In the genomic region with DNA sequence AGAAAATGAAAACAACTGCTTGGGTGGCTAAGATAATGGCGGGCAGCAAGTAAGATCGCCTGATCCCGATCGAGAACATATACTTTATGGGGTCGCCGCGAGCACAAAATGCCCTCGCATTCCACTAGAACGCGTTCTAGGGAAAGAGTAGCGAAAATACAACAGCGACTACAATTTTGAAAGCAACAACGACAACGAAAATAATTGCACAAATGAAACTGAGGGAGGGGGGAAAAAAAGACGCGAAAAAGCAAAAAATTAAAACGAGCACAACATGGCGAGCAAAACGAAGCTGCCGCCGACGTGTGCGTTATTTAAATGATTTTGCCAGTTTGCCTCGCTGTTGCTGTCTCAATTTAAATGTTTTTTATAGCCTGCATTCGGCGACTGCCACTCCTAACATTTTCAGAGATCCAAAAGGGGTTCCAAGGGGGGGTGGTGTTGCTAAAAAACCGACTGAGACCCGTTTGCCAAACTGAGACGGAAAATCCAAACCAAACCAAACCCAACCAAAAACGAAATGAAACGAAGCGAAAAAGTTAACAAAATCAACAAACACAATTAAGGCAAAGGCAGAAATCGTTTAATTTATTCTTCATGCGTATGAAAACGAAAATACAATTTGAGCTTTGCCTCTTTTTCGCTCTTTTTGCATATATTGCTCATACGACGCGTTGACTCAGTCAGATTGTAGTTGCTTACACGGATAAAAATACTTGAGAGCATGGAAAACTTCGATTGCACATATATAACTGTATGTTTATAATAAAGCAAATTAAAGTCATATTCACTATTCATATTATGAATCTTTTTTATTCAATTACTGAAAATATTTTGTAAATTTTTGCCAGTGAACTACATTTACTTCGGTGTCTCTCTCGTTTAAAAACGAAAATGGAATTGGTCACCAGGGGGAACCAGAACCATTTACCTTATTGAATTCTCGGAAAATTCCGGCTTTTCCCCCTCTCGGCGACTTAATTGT, we compare ENCODE assay signal across 1 fruit fly cellular context.
TF ChIP-seq lines count a peak whose summit lies in the region.

No protein-coding gene starts in this region.

TF ChIP-seq in whole organism, embryonic, 481 proteins besides CTCF, POLR2A, EP300 and RAD21 (continued from another document):
- peak; percentile 79 for TF ChIP-seq B-H1 (GFP tag; IDR thresholded peaks at IDR 0.05; lab: Robert Waterston, UW)
- no peak for TF ChIP-seq zen (tag; optimal IDR thresholded peaks at IDR 0.05; lab: Kevin White, UChicago)
- no peak for TF ChIP-seq sna (GFP tag; IDR thresholded peaks at IDR 0.05; lab: Robert Waterston, UW; ENCODE audit: partially characterized antibody)
- TF ChIP-seq CG17568 (GFP tag; optimal IDR thresholded peaks at IDR 0.05; lab: Kevin White, UChicago): peak; percentile 7
- TF ChIP-seq mam (GFP tag; optimal IDR thresholded peaks at IDR 0.05; lab: Kevin White, UChicago): peak; percentile 45
- TF ChIP-seq CG1832 (GFP tag; optimal IDR thresholded peaks at IDR 0.05; lab: Kevin White, UChicago): no peak
- no peak for TF ChIP-seq HLH4C (GFP tag; IDR thresholded peaks at IDR 0.05; lab: Robert Waterston, UW; ENCODE audit: partially characterized antibody)
- TF ChIP-seq gsb (GFP tag; IDR thresholded peaks at IDR 0.05; lab: Robert Waterston, UW): peak; percentile 78
- TF ChIP-seq nerfin-1 (tag; optimal IDR thresholded peaks at IDR 0.05; lab: Kevin White, UChicago): no peak
- no peak; the same call in 2 of the 3 replicates for TF ChIP-seq jigr1 (GFP tag; IDR thresholded peaks at IDR 0.05; lab: Robert Waterston, UW)
- TF ChIP-seq H2.0 (GFP tag; IDR thresholded peaks at IDR 0.05; lab: Robert Waterston, UW): peak; percentile 81
- peak; percentile 76 for TF ChIP-seq CG10366 (GFP tag; IDR thresholded peaks at IDR 0.05; lab: Robert Waterston, UW)
- TF ChIP-seq CG1024 (GFP tag; IDR thresholded peaks at IDR 0.05; lab: Robert Waterston, UW): peak; percentile 54; the same call in 1 of the 2 replicates
- TF ChIP-seq CG16779 (GFP tag; IDR thresholded peaks at IDR 0.05; lab: Robert Waterston, UW): no peak; the same call in 1 of the 2 replicates
- TF ChIP-seq HHEX (GFP tag; optimal IDR thresholded peaks at IDR 0.05; lab: Kevin White, UChicago): peak; percentile 60
- TF ChIP-seq CG6272 (GFP tag; IDR thresholded peaks at IDR 0.05; lab: Robert Waterston, UW): peak; percentile 76
- TF ChIP-seq Med (GFP tag; lab: Kevin White, UChicago): peak; percentile 89
- TF ChIP-seq unc-4 (GFP tag; IDR thresholded peaks at IDR 0.05; lab: Robert Waterston, UW; ENCODE audit: partially characterized antibody): no peak
- no peak for TF ChIP-seq Fer2 (tag; optimal IDR thresholded peaks at IDR 0.05; lab: Kevin White, UChicago)
- no peak for TF ChIP-seq Atf3 (GFP tag; optimal IDR thresholded peaks at IDR 0.05; lab: Kevin White, UChicago)
- TF ChIP-seq Bteb2 (GFP tag; optimal IDR thresholded peaks at IDR 0.05; lab: Kevin White, UChicago): peak; percentile 26
- TF ChIP-seq h (optimal IDR thresholded peaks at IDR 0.05; lab: Kevin White, UChicago): no peak
- TF ChIP-seq pita (GFP tag; optimal IDR thresholded peaks at IDR 0.05; lab: Kevin White, UChicago): no peak
- TF ChIP-seq Camta (GFP tag; optimal IDR thresholded peaks at IDR 0.05; lab: Kevin White, UChicago): peak; percentile 29
- no peak for TF ChIP-seq gt (GFP tag; IDR thresholded peaks at IDR 0.05; lab: Robert Waterston, UW)
- peak; percentile 50; the same call in 1 of the 2 replicates for TF ChIP-seq E2f2 (GFP tag; IDR thresholded peaks at IDR 0.05; lab: Robert Waterston, UW)
- no peak for TF ChIP-seq zf30C (GFP tag; optimal IDR thresholded peaks at IDR 0.05; lab: Kevin White, UChicago)
- no peak for TF ChIP-seq CG12236 (GFP tag; optimal IDR thresholded peaks at IDR 0.05; lab: Kevin White, UChicago)
